Fruit fly (Drosophila melanogaster): ENCODE measurements around the gene Mco4.

DNA sequence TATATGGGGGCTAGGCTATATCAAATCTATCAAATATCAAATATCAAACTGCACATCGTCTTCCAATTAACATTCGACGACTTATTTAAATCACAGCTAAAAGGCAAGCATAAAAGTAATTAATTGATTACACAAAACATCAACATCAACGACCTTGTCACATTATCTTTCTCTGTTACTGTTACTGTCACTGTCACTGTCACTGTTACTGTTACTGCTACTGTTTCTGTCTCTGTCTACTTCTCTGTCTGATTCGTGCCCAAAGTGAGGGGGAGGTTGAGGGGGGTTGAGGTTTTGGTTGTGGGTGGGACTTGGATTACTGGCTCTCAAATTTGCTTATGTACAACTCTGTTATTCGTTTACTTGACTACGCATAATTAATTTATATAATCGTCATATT, 34.5 kb downstream of the Mco4 start:
- TF ChIP-seq cic (GFP tag; optimal IDR thresholded peaks at IDR 0.05) (no peak), CG1620 (GFP tag; optimal IDR thresholded peaks at IDR 0.05) (no peak), pad (GFP tag; optimal IDR thresholded peaks at IDR 0.05) (no peak), ovo (GFP tag; optimal IDR thresholded peaks at IDR 0.05) (no peak), tj (GFP tag; optimal IDR thresholded peaks at IDR 0.05) (no peak), kay (GFP tag; ENCODE audit: borderline replicate concordance) (no peak), Mnt (GFP tag; optimal IDR thresholded peaks at IDR 0.05) (no peak), CG12768 (GFP tag; optimal IDR thresholded peaks at IDR 0.05) (no peak), Clk (GFP tag; optimal IDR thresholded peaks at IDR 0.05) (no peak), Crg-1 (GFP tag; optimal IDR thresholded peaks at IDR 0.05) (no peak)

All from whole organism, adult.